Worm (Caenorhabditis elegans): ENCODE measurements around the gene Y39G8B.9.

ce11 chrII:13954979-13955378, 26.2 kb upstream of the Y39G8B.9 start:
- TF ChIP-seq nhr-84 (tag; optimal IDR thresholded peaks at IDR 0.05) (no peak), egl-27 (tag; optimal IDR thresholded peaks at IDR 0.05) (no peak), nhr-76 (tag; optimal IDR thresholded peaks at IDR 0.05) (no peak), rnt-1 (tag; optimal IDR thresholded peaks at IDR 0.05) (no peak), elt-2 (tag; optimal IDR thresholded peaks at IDR 0.05) (no peak)
